Fruit fly (Drosophila melanogaster) whole organism, embryonic: ENCODE measurements around the gene CG31445.

Experiments
- Ada2b ChIP-seq: fragments of 200-800 bp; sonication (Bioruptor generic); IDR thresholded peaks from 2 replicates; pipeline ENCODE4 v1.3.6; 2022; ENCODE audit warnings: missing biosample characterization, missing genetic modification characterization
- Bteb2 ChIP-seq: fragments of 200-800 bp; sonication (Bioruptor generic); optimal IDR thresholded peaks from 2 replicates; lab custom pipeline; 2016; ENCODE audit warnings: missing biosample characterization, missing genetic modification characterization
- CG10267 ChIP-seq: fragments of 200-800 bp; sonication (Bioruptor generic); optimal IDR thresholded peaks from 2 replicates; lab custom pipeline; 2018; ENCODE audit warnings: missing biosample characterization, mild to moderate bottlenecking, missing genetic modification characterization, moderate library complexity
- CG11504 ChIP-seq: fragments of 200-800 bp; sonication (Bioruptor generic); optimal IDR thresholded peaks from 3 replicates; lab custom pipeline; 2019; ENCODE audit warnings: missing biosample characterization, mild to moderate bottlenecking, missing genetic modification characterization, moderate library complexity
- CG13424 ChIP-seq: fragments of 200-800 bp; sonication (Bioruptor generic); optimal IDR thresholded peaks from 2 replicates; lab custom pipeline; 2019; ENCODE audit warnings: missing biosample characterization, mild to moderate bottlenecking, missing genetic modification characterization, moderate library complexity
- CG13624 ChIP-seq: fragments of 200-800 bp; sonication (Bioruptor generic); optimal IDR thresholded peaks from 2 replicates; lab custom pipeline; 2016; ENCODE audit warnings: missing biosample characterization, missing genetic modification characterization
- CG15269 ChIP-seq: fragments of 200-800 bp; sonication (Bioruptor generic); optimal IDR thresholded peaks from 2 replicates; lab custom pipeline; 2018; ENCODE audit warnings: missing biosample characterization, mild to moderate bottlenecking, missing genetic modification characterization, moderate library complexity
- CG17186 ChIP-seq: fragments of 200-800 bp; sonication (Bioruptor generic); optimal IDR thresholded peaks from 3 replicates; lab custom pipeline; 2017; ENCODE audit warnings: missing biosample characterization, missing genetic modification reagents, missing genetic modification characterization
- CG17359 ChIP-seq: fragments of 200-800 bp; sonication (Bioruptor generic); optimal IDR thresholded peaks from 3 replicates; lab custom pipeline; 2018; ENCODE audit warnings: missing biosample characterization, mild to moderate bottlenecking, missing genetic modification characterization, moderate library complexity
- CG17385 ChIP-seq: fragments of 200-800 bp; sonication (Bioruptor generic); optimal IDR thresholded peaks from 3 replicates; lab custom pipeline; 2018; ENCODE audit warnings: missing biosample characterization, mild to moderate bottlenecking, missing genetic modification characterization
- CG32772 ChIP-seq: fragments of 200-800 bp; sonication (Bioruptor generic); IDR thresholded peaks from 2 replicates; pipeline ENCODE4 v1.3.6; 2022; ENCODE audit warnings: missing biosample characterization, missing genetic modification characterization
- CG33213 ChIP-seq: fragments of 200-800 bp; sonication (Bioruptor generic); optimal IDR thresholded peaks from 3 replicates; lab custom pipeline; 2016; ENCODE audit warnings: missing biosample characterization, missing genetic modification characterization
- CG3838 ChIP-seq: fragments of 200-800 bp; sonication (Bioruptor generic); optimal IDR thresholded peaks from 3 replicates; lab custom pipeline; 2016; ENCODE audit warnings: missing biosample characterization, missing genetic modification characterization
- CG3847 ChIP-seq: fragments of 200-800 bp; sonication (Bioruptor generic); IDR thresholded peaks from 2 replicates; pipeline ENCODE4 v1.3.6; 2022; ENCODE audit warnings: missing biosample characterization, missing genetic modification characterization
- CG6175 ChIP-seq: fragments of 200-800 bp; sonication (Bioruptor generic); IDR thresholded peaks from 3 replicates; pipeline ENCODE4 v1.3.6; 2022; ENCODE audit warnings: missing biosample characterization, missing genetic modification characterization
- CG7357 ChIP-seq: fragments of 200-800 bp; sonication (Bioruptor generic); IDR thresholded peaks from 3 replicates; pipeline ENCODE4 v1.3.6; 2022; ENCODE audit warnings: missing biosample characterization, missing genetic modification characterization
- CG8290 ChIP-seq, 3 experiments: fragments of 200-800 bp; sonication (Bioruptor generic); optimal IDR thresholded peaks; 2 replicates each; lab custom pipeline; 2016 to 2019; ENCODE audit warnings: missing biosample characterization in 3 of 3, missing genetic modification characterization in 3 of 3, mild to moderate bottlenecking in 2 of 3, moderate library complexity in 1 of 3
- CG9932 ChIP-seq: fragments of 200-800 bp; sonication (Bioruptor generic); IDR thresholded peaks from 2 replicates; pipeline ENCODE4 v1.3.6; 2022; ENCODE audit warnings: missing biosample characterization, missing genetic modification characterization
- Camta ChIP-seq: fragments of 200-800 bp; sonication (Bioruptor generic); optimal IDR thresholded peaks from 2 replicates; lab custom pipeline; 2016; ENCODE audit warnings: missing biosample characterization, missing genetic modification characterization
- CkIIα-i1 ChIP-seq: fragments of 200-800 bp; sonication (Bioruptor generic); IDR thresholded peaks from 2 replicates; pipeline ENCODE4 v1.3.6; 2022; ENCODE audit warnings: missing biosample characterization, missing genetic modification characterization
- Dp ChIP-seq: fragments of 200-800 bp; sonication (Bioruptor generic); optimal IDR thresholded peaks from 2 replicates; lab custom pipeline; 2018; ENCODE audit warnings: missing biosample characterization, mild to moderate bottlenecking, missing genetic modification characterization, moderate library complexity
- E2f2 ChIP-seq: fragments of 200-800 bp; sonication (Bioruptor generic); IDR thresholded peaks from 2 replicates; pipeline ENCODE4 v1.3.6; 2022; ENCODE audit warnings: missing biosample characterization, missing genetic modification characterization
- Ets97D ChIP-seq: fragments of 200-800 bp; sonication (Bioruptor generic); optimal IDR thresholded peaks from 3 replicates; lab custom pipeline; 2016; ENCODE audit warnings: missing biosample characterization, missing genetic modification characterization
- HLH3B ChIP-seq: fragments of 200-800 bp; sonication (Bioruptor generic); IDR thresholded peaks from 2 replicates; pipeline ENCODE4 v1.3.6; 2022; ENCODE audit warnings: missing biosample characterization, missing genetic modification characterization
- Hr78 ChIP-seq, 2 experiments: fragments of 200-800 bp in 1 of 2; fragments of >200 bp in 1 of 2; sonication (Bioruptor generic) in 1 of 2; optimal IDR thresholded peaks; 2 replicates each; lab custom pipeline; 2017 to 2019; ENCODE audit warnings: missing biosample characterization in 2 of 2, missing genetic modification characterization in 2 of 2, mild to moderate bottlenecking in 1 of 2, moderate library complexity in 1 of 2
- Kr ChIP-seq: fragments of 200-800 bp; sonication (Bioruptor generic); optimal IDR thresholded peaks from 2 replicates; lab custom pipeline; 2017; ENCODE audit warnings: missing biosample characterization, mild to moderate bottlenecking, missing genetic modification characterization
- Pdp1 ChIP-seq, 2 experiments: fragments of 200-800 bp; sonication (Bioruptor generic); optimal IDR thresholded peaks; 3 replicates each; lab custom pipeline; 2016; ENCODE audit warnings: missing biosample characterization in 2 of 2, missing genetic modification characterization in 2 of 2, mild to moderate bottlenecking in 1 of 2, moderate library complexity in 1 of 2
- Ssrp ChIP-seq: fragments of 200-800 bp; sonication (Bioruptor generic); optimal IDR thresholded peaks from 2 replicates; lab custom pipeline; 2018; ENCODE audit warnings: missing biosample characterization, mild to moderate bottlenecking, missing genetic modification characterization, moderate library complexity
- bowl ChIP-seq: fragments of 200-800 bp; sonication (Bioruptor generic); IDR thresholded peaks from 2 replicates; pipeline ENCODE4 v1.3.6; 2022; ENCODE audit warnings: missing biosample characterization, missing genetic modification characterization
- cwo ChIP-seq: fragments of 200-800 bp; sonication (Bioruptor generic); optimal IDR thresholded peaks from 3 replicates; lab custom pipeline; 2017; ENCODE audit warnings: missing biosample characterization, missing genetic modification characterization, mild to moderate bottlenecking, moderate library complexity, missing genetic modification reagents
- dati ChIP-seq: fragments of 200-800 bp; sonication (Bioruptor generic); IDR thresholded peaks from 2 replicates; pipeline ENCODE4 v1.3.6; 2022; ENCODE audit warnings: missing biosample characterization, missing genetic modification characterization
- dpn ChIP-seq, 2 experiments: fragments of 200-800 bp; sonication (Bioruptor generic); optimal IDR thresholded peaks; 3 replicates each; lab custom pipeline; 2016; ENCODE audit warnings: missing biosample characterization in 2 of 2, missing genetic modification characterization in 2 of 2
- dysf ChIP-seq: fragments of 200-800 bp; sonication (Bioruptor generic); IDR thresholded peaks from 3 replicates; pipeline ENCODE4 v1.3.6; 2022; ENCODE audit warnings: missing biosample characterization, missing genetic modification characterization
- fd96Cb ChIP-seq: fragments of 200-800 bp; sonication (Bioruptor generic); optimal IDR thresholded peaks from 2 replicates; lab custom pipeline; 2018; ENCODE audit warnings: missing biosample characterization, mild to moderate bottlenecking, missing genetic modification characterization, moderate library complexity
- gcm2 ChIP-seq: fragments of 200-800 bp; sonication (Bioruptor generic); optimal IDR thresholded peaks from 2 replicates; lab custom pipeline; 2016; ENCODE audit warnings: missing biosample characterization, missing genetic modification characterization
- grau ChIP-seq: fragments of 200-800 bp; optimal IDR thresholded peaks from 3 replicates; lab custom pipeline; 2019; ENCODE audit warnings: missing biosample characterization, mild to moderate bottlenecking, missing genetic modification characterization, moderate library complexity
- grn ChIP-seq: fragments of 200-800 bp; sonication (Bioruptor generic); optimal IDR thresholded peaks from 3 replicates; lab custom pipeline; 2017; ENCODE audit warnings: missing biosample characterization, missing genetic modification characterization
- nmo ChIP-seq: fragments of 200-800 bp; sonication (Bioruptor generic); optimal IDR thresholded peaks from 2 replicates; lab custom pipeline; 2018; ENCODE audit warnings: missing biosample characterization, mild to moderate bottlenecking, missing genetic modification characterization, moderate library complexity
- pan ChIP-seq, 4 experiments: fragments of >200 bp in 3 of 4; fragments of 200-800 bp in 1 of 4; sonication (Bioruptor generic) in 1 of 4; optimal IDR thresholded peaks in 3 of 4; IDR thresholded peaks in 1 of 4; 2 replicates each; pipeline versions ENCODE4 v1.3.6 to Lab custom; 2017 to 2022; ENCODE audit warnings: missing biosample characterization in 2 of 4, missing genetic modification characterization in 2 of 4, mixed read lengths in 1 of 4
- phol ChIP-seq: fragments of 200-800 bp; sonication (Bioruptor generic); optimal IDR thresholded peaks from 3 replicates; lab custom pipeline; 2018; ENCODE audit warnings: missing biosample characterization, mild to moderate bottlenecking, missing genetic modification characterization, moderate library complexity
- sc ChIP-seq, 3 experiments: fragments of >200 bp in 2 of 3; fragments of 200-800 bp in 1 of 3; sonication (Bioruptor generic) in 1 of 3; optimal IDR thresholded peaks; 2 replicates in 2 of 3; 3 replicates in 1 of 3; lab custom pipeline; 2017; ENCODE audit warnings: mild to moderate bottlenecking in 1 of 3, missing biosample characterization in 1 of 3, missing genetic modification characterization in 1 of 3, missing genetic modification reagents in 1 of 3
- sna ChIP-seq: fragments of 200-800 bp; sonication (Bioruptor generic); IDR thresholded peaks from 2 replicates; pipeline ENCODE4 v1.3.6; 2022; ENCODE audit warnings: missing biosample characterization, missing genetic modification characterization; ENCODE audit not compliant: partially characterized antibody
- sr ChIP-seq: fragments of 200-800 bp; sonication (Bioruptor generic); IDR thresholded peaks from 3 replicates; pipeline ENCODE4 v1.3.6; 2022; ENCODE audit warnings: missing biosample characterization, missing genetic modification characterization
- tgo ChIP-seq: fragments of 200-800 bp; sonication (Bioruptor generic); IDR thresholded peaks from 3 replicates; pipeline ENCODE4 v1.3.6; 2022; ENCODE audit warnings: missing biosample characterization, missing genetic modification characterization
- trh ChIP-seq: fragments of 200-800 bp; sonication (Bioruptor generic); optimal IDR thresholded peaks from 2 replicates; lab custom pipeline; 2016; ENCODE audit warnings: missing biosample characterization, missing genetic modification characterization
- ttk ChIP-seq: fragments of 200-800 bp; sonication (Bioruptor generic); IDR thresholded peaks from 2 replicates; pipeline ENCODE4 v2.1.2; 2022; ENCODE audit warnings: missing biosample characterization, missing genetic modification characterization
- tup ChIP-seq: fragments of 200-800 bp; sonication (Bioruptor generic); optimal IDR thresholded peaks from 2 replicates; lab custom pipeline; 2016; ENCODE audit warnings: missing biosample characterization, mild to moderate bottlenecking, missing genetic modification characterization, moderate library complexity
- unpg ChIP-seq: fragments of 200-800 bp; sonication (Bioruptor generic); optimal IDR thresholded peaks from 3 replicates; lab custom pipeline; 2018; ENCODE audit warnings: missing biosample characterization, mild to moderate bottlenecking, missing genetic modification characterization, moderate library complexity
- vnd ChIP-seq: fragments of 200-800 bp; sonication (Bioruptor generic); IDR thresholded peaks from 3 replicates; pipeline ENCODE4 v1.3.6; 2022; ENCODE audit warnings: missing biosample characterization, missing genetic modification characterization; ENCODE audit not compliant: partially characterized antibody

Gene CG31445

DNA sequence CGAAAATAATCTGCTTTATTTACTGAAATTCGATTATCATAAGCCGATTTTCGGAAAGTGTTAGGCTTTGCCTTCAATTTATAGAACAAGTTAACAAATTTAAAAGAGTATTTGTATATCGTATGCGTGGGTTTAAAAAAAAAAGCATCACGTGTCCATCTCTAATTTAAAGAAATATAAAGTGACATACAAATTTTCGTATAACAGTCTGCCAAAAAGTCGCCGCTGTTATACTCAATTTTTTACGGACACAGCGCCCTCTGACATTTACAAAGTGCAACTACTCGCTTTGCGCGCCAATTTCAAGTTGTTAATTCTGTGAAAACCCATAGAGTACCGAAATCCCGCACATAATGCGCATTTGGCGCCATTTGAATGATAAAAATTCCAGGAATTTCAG, 6.8 kb upstream of the CG31445 start (continued):
- TF ChIP-seq dpn (GFP tag; optimal IDR thresholded peaks at IDR 0.05; lab: Kevin White, UChicago) (peak; percentile 22 to 26), CG17186 (peak; percentile 7), vnd (GFP tag; lab: Robert Waterston, UW) (peak; percentile 67), dysf (peak; percentile 31; the same call in 1 of the 3 replicates), trh (GFP tag; lab: Kevin White, UChicago) (no peak), ttk (no peak), bowl (GFP tag; lab: Robert Waterston, UW) (no peak), Hr78 (GFP tag; optimal IDR thresholded peaks at IDR 0.05; lab: Kevin White, UChicago) (no peak), CG8290 (GFP tag; optimal IDR thresholded peaks at IDR 0.05; lab: Kevin White, UChicago) (peak; percentile 18), CG8290 (tag; optimal IDR thresholded peaks at IDR 0.05; lab: Kevin White, UChicago) (no peak), CG32772 (GFP tag; lab: Robert Waterston, UW) (peak; percentile 52), Kr (GFP tag; lab: Kevin White, UChicago) (no peak), cwo (GFP tag; lab: Kevin White, UChicago) (no peak), CG9932 (GFP tag; lab: Robert Waterston, UW) (peak; percentile 45; the same call in 1 of the 2 replicates), HLH3B (GFP tag; lab: Robert Waterston, UW) (0 out of 2 replicates have a peak, but pooled peaks have one; percentile 5), Pdp1 (GFP tag; optimal IDR thresholded peaks at IDR 0.05; lab: Kevin White, UChicago) (peak in 1 of 2 experiments; percentile 4), tup (GFP tag; lab: Kevin White, UChicago) (no peak), nmo (GFP tag; lab: Kevin White, UChicago) (peak; percentile 11), pan (optimal IDR thresholded peaks at IDR 0.05; lab: Kevin White, UChicago) (no peak), pan (GFP tag; optimal IDR thresholded peaks at IDR 0.05 in 1 of 2, IDR thresholded peaks at IDR 0.05 in 1 of 2) (peak in 1 of 2 experiments; percentile 39), gcm2 (no peak), CG7357 (GFP tag; lab: Robert Waterston, UW) (no peak), CG17359 (tag; lab: Kevin White, UChicago) (peak; percentile 9), Ssrp (no peak), CG15269 (peak; percentile 10), CG33213 (peak; percentile 12), Bteb2 (peak; percentile 3), phol (tag; lab: Kevin White, UChicago) (peak; percentile 11), CG17385 (GFP tag; lab: Kevin White, UChicago) (no peak), Ets97D (GFP tag; lab: Kevin White, UChicago) (peak; percentile 26), CG11504 (tag; lab: Kevin White, UChicago) (peak; percentile 5), CG3838 (GFP tag; lab: Kevin White, UChicago) (no peak), CkIIα-i1 (GFP tag; lab: Robert Waterston, UW) (no peak), Dp (GFP tag; lab: Kevin White, UChicago) (peak; percentile 93), CG6175 (GFP tag; lab: Robert Waterston, UW) (no peak), sna (GFP tag; lab: Robert Waterston, UW) (peak; percentile 90), grn (GFP tag; lab: Kevin White, UChicago) (no peak), dati (no peak), CG13424 (no peak), grau (tag; lab: Kevin White, UChicago) (no peak), CG13624 (GFP tag; lab: Kevin White, UChicago) (peak; percentile 37), CG3847 (GFP tag; lab: Robert Waterston, UW) (0 out of 2 replicates have a peak, but pooled peaks have one; percentile 26), tgo (no peak), fd96Cb (tag; lab: Kevin White, UChicago) (no peak), Ada2b (GFP tag; lab: Robert Waterston, UW) (no peak), sr (GFP tag; lab: Robert Waterston, UW) (0 out of 3 replicates have a peak, but pooled peaks have one; percentile 37), CG10267 (tag; lab: Kevin White, UChicago) (peak; percentile 27), E2f2 (GFP tag; lab: Robert Waterston, UW) (peak; percentile 98), unpg (no peak), Camta (GFP tag; lab: Kevin White, UChicago) (peak; percentile 33), sc (optimal IDR thresholded peaks at IDR 0.05; lab: Kevin White, UChicago) (no peak), sc (GFP tag; optimal IDR thresholded peaks at IDR 0.05; lab: Kevin White, UChicago) (no peak)
